Worm (Caenorhabditis elegans): ENCODE measurements around the gene C16A11.7.

Gene C16A11.7

DNA sequence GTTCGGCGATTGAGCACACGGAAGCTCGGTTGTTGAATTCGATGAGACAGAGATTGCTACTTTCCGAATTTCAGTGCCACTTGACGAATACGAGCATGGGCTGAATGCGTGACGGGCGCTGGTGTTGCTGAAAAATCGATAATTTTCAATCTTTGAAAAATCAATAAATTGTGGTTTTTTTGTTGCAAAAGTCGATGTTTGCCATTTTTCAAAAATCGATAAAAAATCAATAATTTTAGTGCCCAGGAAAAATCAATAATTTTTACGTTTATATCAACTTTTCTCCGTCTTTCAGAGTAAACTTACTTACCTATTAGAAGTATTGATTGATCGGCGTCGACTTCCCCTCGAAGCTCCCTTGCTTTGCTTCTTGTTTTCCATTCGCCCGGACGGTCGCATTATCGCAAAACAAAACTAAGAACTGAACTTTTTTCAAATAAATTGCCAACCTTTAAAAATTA, at the start of gene C16A11.7:
Gene C16A11.7, minus strand, starts transcription at position 411 of the 461 bp plus-strand sequence.
- TF ChIP-seq ceh-28 (tag; optimal IDR thresholded peaks at IDR 0.05): peak; percentile 93
- no peak for TF ChIP-seq nhr-77 (tag; optimal IDR thresholded peaks at IDR 0.05)

DNA sequence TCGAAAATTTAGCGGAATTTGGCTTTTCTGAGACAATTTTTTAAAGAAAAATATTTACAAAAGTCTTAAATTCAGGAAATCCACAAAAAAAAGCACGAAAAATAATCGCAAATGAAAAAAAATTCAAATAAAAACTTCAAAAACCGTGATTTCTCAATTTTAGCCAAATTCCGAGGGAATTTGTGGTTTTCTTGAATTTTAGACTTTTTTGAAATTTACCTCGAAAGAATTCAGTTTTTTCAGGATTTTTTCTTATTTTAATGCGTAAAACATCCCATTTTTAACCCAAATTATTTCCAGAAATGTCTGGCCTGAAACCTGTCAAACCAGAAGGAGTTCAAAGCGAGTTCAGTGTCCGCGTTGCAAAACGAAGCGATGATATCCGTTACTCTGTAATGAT, 44.6 kb upstream of the C16A11.7 start, which contains the start of gene gtf-2F1:
Gene gtf-2F1, plus strand, starts transcription at position 301 of the 400 bp plus-strand sequence.
- no peak for TF ChIP-seq lin-39 (tag; optimal IDR thresholded peaks at IDR 0.05)
- TF ChIP-seq pha-4 (tag; optimal IDR thresholded peaks at IDR 0.05): no peak
- TF ChIP-seq nhr-237 (tag; optimal IDR thresholded peaks at IDR 0.05): no peak

DNA sequence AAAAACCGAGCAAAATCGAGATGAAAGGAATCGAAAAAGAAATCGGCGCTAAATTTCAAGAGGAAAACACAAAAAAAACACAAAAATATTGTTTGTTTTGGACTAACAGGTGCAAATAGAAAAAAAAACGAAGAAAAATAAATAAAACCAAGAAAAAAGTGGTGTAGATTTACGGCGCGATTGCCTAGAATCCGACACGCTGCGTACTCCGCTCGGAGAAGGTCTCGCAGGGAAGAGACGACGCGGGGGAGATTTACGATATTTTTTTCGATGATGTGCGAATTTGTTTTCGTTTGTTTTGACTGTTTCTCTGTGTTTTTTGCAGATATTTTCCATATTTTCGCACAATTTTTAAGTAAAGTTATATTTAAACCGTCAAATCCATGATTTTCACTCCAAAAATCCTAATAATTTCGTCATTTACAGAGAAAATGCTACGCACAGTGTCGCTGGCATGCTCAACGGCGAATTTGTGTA, 42.5 kb upstream of the C16A11.7 start, which contains the start of gene sco-1:
Gene sco-1, plus strand, starts transcription at position 427 of the 477 bp plus-strand sequence.
- TF ChIP-seq lin-15B (tag; optimal IDR thresholded peaks at IDR 0.05) (peak; percentile 99), fkh-10 (GFP tag; optimal IDR thresholded peaks at IDR 0.05) (peak; percentile 94), nhr-237 (tag; optimal IDR thresholded peaks at IDR 0.05) (no peak), pqm-1 (tag; optimal IDR thresholded peaks at IDR 0.05) (peak; percentile 87), mdl-1 (tag; optimal IDR thresholded peaks at IDR 0.05) (peak; percentile 24), nhr-43 (tag; optimal IDR thresholded peaks at IDR 0.05; ENCODE audit: poor library complexity, severe bottlenecking) (peak; percentile 98), mml-1 (tag; optimal IDR thresholded peaks at IDR 0.05) (no peak), hmg-11 (tag; optimal IDR thresholded peaks at IDR 0.05) (peak; percentile 93), nhr-28 (tag; optimal IDR thresholded peaks at IDR 0.05) (peak; percentile 28), nhr-67 (tag; optimal IDR thresholded peaks at IDR 0.05) (no peak), egl-27 (tag; optimal IDR thresholded peaks at IDR 0.05) (peak; percentile 80), ceh-28 (tag; optimal IDR thresholded peaks at IDR 0.05) (peak; percentile 87), ceh-16 (tag; optimal IDR thresholded peaks at IDR 0.05) (peak; percentile 56), ama-1 (optimal IDR thresholded peaks at IDR 0.05) (peak; percentile 63), jun-1 (tag; optimal IDR thresholded peaks at IDR 0.05) (peak; percentile 85), ceh-82 (tag; optimal IDR thresholded peaks at IDR 0.05) (peak; percentile 83), nhr-77 (tag; optimal IDR thresholded peaks at IDR 0.05) (peak; percentile 28), ztf-4 (tag; optimal IDR thresholded peaks at IDR 0.05) (peak; percentile 41), tbx-2 (tag; optimal IDR thresholded peaks at IDR 0.05) (peak; percentile 78), snpc-4 (tag; optimal IDR thresholded peaks at IDR 0.05) (peak; percentile 85), nhr-11 (tag; optimal IDR thresholded peaks at IDR 0.05) (peak; percentile 48), fkh-2 (tag; optimal IDR thresholded peaks at IDR 0.05) (peak; percentile 8), skn-1 (tag; optimal IDR thresholded peaks at IDR 0.05) (peak; percentile 80), sea-2 (GFP tag; optimal IDR thresholded peaks at IDR 0.05) (no peak), zag-1 (tag; optimal IDR thresholded peaks at IDR 0.05) (no peak), R02D3.7 (tag; optimal IDR thresholded peaks at IDR 0.05) (peak; percentile 100), elt-2 (tag; optimal IDR thresholded peaks at IDR 0.05) (peak; percentile 78), ZK546.5 (tag; optimal IDR thresholded peaks at IDR 0.05) (peak; percentile 48), nfya-1 (tag; optimal IDR thresholded peaks at IDR 0.05; ENCODE audit: insufficient read depth) (peak; percentile 96), lsy-12 (tag; optimal IDR thresholded peaks at IDR 0.05) (peak; percentile 92), pha-4 (tag; optimal IDR thresholded peaks at IDR 0.05) (peak; percentile 100), elt-1 (tag; optimal IDR thresholded peaks at IDR 0.05) (peak; percentile 7), nhr-23 (tag; optimal IDR thresholded peaks at IDR 0.05) (peak; percentile 98), elt-3 (tag; optimal IDR thresholded peaks at IDR 0.05) (no peak), unc-39 (tag; optimal IDR thresholded peaks at IDR 0.05) (no peak), nhr-25 (tag; optimal IDR thresholded peaks at IDR 0.05) (peak; percentile 88), eor-1 (tag; optimal IDR thresholded peaks at IDR 0.05) (no peak), fos-1 (tag; optimal IDR thresholded peaks at IDR 0.05) (peak; percentile 46), ztf-11 (tag; optimal IDR thresholded peaks at IDR 0.05) (no peak), nhr-76 (tag; optimal IDR thresholded peaks at IDR 0.05) (no peak), egl-5 (tag; optimal IDR thresholded peaks at IDR 0.05) (peak; percentile 96), nhr-12 (tag; optimal IDR thresholded peaks at IDR 0.05) (no peak), ceh-9 (tag; optimal IDR thresholded peaks at IDR 0.05) (no peak), unc-62 (GFP tag; optimal IDR thresholded peaks at IDR 0.05) (no peak), lin-39 (tag; optimal IDR thresholded peaks at IDR 0.05) (peak; percentile 95), aly-2 (tag; optimal IDR thresholded peaks at IDR 0.05) (peak; percentile 52), daf-12 (tag; optimal IDR thresholded peaks at IDR 0.05) (no peak)
